Fruit fly (Drosophila melanogaster) whole organism, embryonic: ENCODE measurements around the gene Rad1.

Experiments used
- Bdp1 ChIP-seq: fragments of 200-800 bp; sonication (Bioruptor generic); optimal IDR thresholded peaks from 3 replicates; lab custom pipeline; 2016; ENCODE audit warnings: missing biosample characterization, missing genetic modification characterization
- CG10147 ChIP-seq: fragments of 200-800 bp; sonication (Bioruptor generic); optimal IDR thresholded peaks from 2 replicates; lab custom pipeline; 2019; ENCODE audit warnings: missing biosample characterization, mild to moderate bottlenecking, missing genetic modification characterization, moderate library complexity
- CG10462 ChIP-seq: fragments of 200-800 bp; sonication (Bioruptor generic); optimal IDR thresholded peaks from 2 replicates; lab custom pipeline; 2016; ENCODE audit warnings: missing biosample characterization, missing genetic modification characterization
- CG10565 ChIP-seq: fragments of 200-800 bp; sonication (Bioruptor generic); optimal IDR thresholded peaks from 3 replicates; lab custom pipeline; 2016; ENCODE audit warnings: missing biosample characterization, mild to moderate bottlenecking, missing genetic modification characterization
- CG10959 ChIP-seq: fragments of 200-800 bp; sonication (Bioruptor generic); IDR thresholded peaks from 2 replicates; pipeline ENCODE4 v1.3.6; 2022; ENCODE audit warnings: missing biosample characterization, missing genetic modification characterization
- CG12236 ChIP-seq: fragments of 200-800 bp; sonication (Bioruptor generic); optimal IDR thresholded peaks from 2 replicates; lab custom pipeline; 2016; ENCODE audit warnings: missing biosample characterization, missing genetic modification characterization
- CG12299 ChIP-seq: fragments of 200-800 bp; sonication (Bioruptor generic); optimal IDR thresholded peaks from 2 replicates; lab custom pipeline; 2018; ENCODE audit warnings: missing biosample characterization, mild to moderate bottlenecking, missing genetic modification characterization
- CG1603 ChIP-seq: fragments of 200-800 bp; sonication (Bioruptor generic); optimal IDR thresholded peaks from 2 replicates; lab custom pipeline; 2019; ENCODE audit warnings: missing biosample characterization, mild to moderate bottlenecking, missing genetic modification characterization, moderate library complexity
- CG17829 ChIP-seq: fragments of 200-800 bp; optimal IDR thresholded peaks from 2 replicates; lab custom pipeline; 2019; ENCODE audit warnings: missing biosample characterization, mild to moderate bottlenecking, missing genetic modification characterization, moderate library complexity
- CG18476 ChIP-seq: fragments of 200-800 bp; sonication (Bioruptor generic); optimal IDR thresholded peaks from 2 replicates; lab custom pipeline; 2016; ENCODE audit warnings: missing biosample characterization, mild to moderate bottlenecking, missing genetic modification characterization
- CG32772 ChIP-seq: fragments of 200-800 bp; sonication (Bioruptor generic); IDR thresholded peaks from 2 replicates; pipeline ENCODE4 v1.3.6; 2022; ENCODE audit warnings: missing biosample characterization, missing genetic modification characterization
- CG33557 ChIP-seq: fragments of 200-800 bp; sonication (Bioruptor generic); optimal IDR thresholded peaks from 2 replicates; lab custom pipeline; 2019; ENCODE audit warnings: missing biosample characterization, mild to moderate bottlenecking, missing genetic modification characterization, moderate library complexity
- CG42726 ChIP-seq: fragments of 200-800 bp; sonication (Bioruptor generic); IDR thresholded peaks from 2 replicates; pipeline ENCODE4 v1.3.6; 2022; ENCODE audit warnings: missing biosample characterization, missing genetic modification characterization; ENCODE audit not compliant: partially characterized antibody
- CG4328 ChIP-seq: fragments of 200-800 bp; sonication (Bioruptor generic); optimal IDR thresholded peaks from 3 replicates; lab custom pipeline; 2017; ENCODE audit warnings: missing biosample characterization, missing genetic modification reagents, missing genetic modification characterization
- CG6254 ChIP-seq: fragments of 200-800 bp; sonication (Bioruptor generic); optimal IDR thresholded peaks from 3 replicates; lab custom pipeline; 2017; ENCODE audit warnings: mild to moderate bottlenecking, missing biosample characterization, missing genetic modification reagents, missing genetic modification characterization
- CG7271 ChIP-seq: fragments of 200-800 bp; sonication (Bioruptor generic); optimal IDR thresholded peaks from 2 replicates; lab custom pipeline; 2018; ENCODE audit warnings: missing biosample characterization, mild to moderate bottlenecking, missing genetic modification characterization, moderate library complexity
- CG7786 ChIP-seq: fragments of 200-800 bp; sonication (Bioruptor generic); optimal IDR thresholded peaks from 2 replicates; lab custom pipeline; 2016; ENCODE audit warnings: missing biosample characterization, missing genetic modification characterization
- CG9797 ChIP-seq: fragments of 200-800 bp; sonication (Bioruptor generic); optimal IDR thresholded peaks from 3 replicates; lab custom pipeline; 2018; ENCODE audit warnings: missing biosample characterization, mild to moderate bottlenecking, missing genetic modification characterization
- CHES-1-like ChIP-seq: fragments of 200-800 bp; sonication (Bioruptor generic); optimal IDR thresholded peaks from 2 replicates; lab custom pipeline; 2016; ENCODE audit warnings: missing biosample characterization, missing genetic modification characterization
- Dip3 ChIP-seq: fragments of 200-800 bp; sonication (Bioruptor generic); optimal IDR thresholded peaks from 3 replicates; lab custom pipeline; 2016; ENCODE audit warnings: missing biosample characterization, missing genetic modification characterization
- Drgx ChIP-seq: fragments of 200-800 bp; sonication (Bioruptor generic); IDR thresholded peaks from 2 replicates; pipeline ENCODE4 v1.3.6; 2022; ENCODE audit warnings: missing biosample characterization, missing genetic modification characterization
- E2f1 ChIP-seq: fragments of 200-800 bp; sonication (Bioruptor generic); IDR thresholded peaks from 2 replicates; pipeline ENCODE4 v1.3.6; 2022; ENCODE audit warnings: missing biosample characterization, missing genetic modification characterization
- E2f2 ChIP-seq: fragments of 200-800 bp; sonication (Bioruptor generic); IDR thresholded peaks from 2 replicates; pipeline ENCODE4 v1.3.6; 2022; ENCODE audit warnings: missing biosample characterization, missing genetic modification characterization
- Eip74EF ChIP-seq, 2 experiments: fragments of 200-800 bp in 1 of 2; fragments of >200 bp in 1 of 2; sonication (Bioruptor generic) in 1 of 2; optimal IDR thresholded peaks; 2 replicates each; lab custom pipeline; 2017 to 2019; ENCODE audit warnings: missing biosample characterization in 2 of 2, missing genetic modification characterization in 2 of 2, mild to moderate bottlenecking in 1 of 2, moderate library complexity in 1 of 2
- HHEX ChIP-seq: fragments of 200-800 bp; sonication (Bioruptor generic); optimal IDR thresholded peaks from 3 replicates; lab custom pipeline; 2017; ENCODE audit warnings: missing biosample characterization, mild to moderate bottlenecking, missing genetic modification characterization, missing genetic modification reagents
- Kr ChIP-seq: fragments of 200-800 bp; sonication (Bioruptor generic); optimal IDR thresholded peaks from 2 replicates; lab custom pipeline; 2017; ENCODE audit warnings: missing biosample characterization, mild to moderate bottlenecking, missing genetic modification characterization
- MBD-R2 ChIP-seq: fragments of 200-800 bp; sonication (Bioruptor generic); IDR thresholded peaks from 2 replicates; pipeline ENCODE4 v1.3.6; 2022; ENCODE audit warnings: missing biosample characterization, missing genetic modification characterization
- Nf-YB ChIP-seq: fragments of 200-800 bp; sonication (Bioruptor generic); optimal IDR thresholded peaks from 3 replicates; lab custom pipeline; 2019; ENCODE audit warnings: missing biosample characterization, mild to moderate bottlenecking, missing genetic modification characterization, moderate library complexity
- Optix ChIP-seq: fragments of 200-800 bp; sonication (Bioruptor generic); IDR thresholded peaks from 3 replicates; pipeline ENCODE4 v1.3.6; 2022; ENCODE audit warnings: missing biosample characterization, missing genetic modification characterization
- PHDP ChIP-seq: fragments of 200-800 bp; sonication (Bioruptor generic); optimal IDR thresholded peaks from 3 replicates; lab custom pipeline; 2018; ENCODE audit warnings: missing biosample characterization, mild to moderate bottlenecking, missing genetic modification characterization, moderate library complexity
- Sin3A ChIP-seq: fragments of >200 bp; optimal IDR thresholded peaks from 2 replicates; lab custom pipeline; 2018
- Sox102F ChIP-seq: fragments of 200-800 bp; sonication (Bioruptor generic); optimal IDR thresholded peaks from 2 replicates; lab custom pipeline; 2018; ENCODE audit warnings: missing biosample characterization, mild to moderate bottlenecking, missing genetic modification characterization, moderate library complexity
- TFAM ChIP-seq: fragments of 200-800 bp; sonication (Bioruptor generic); optimal IDR thresholded peaks from 2 replicates; lab custom pipeline; 2017; ENCODE audit warnings: missing biosample characterization, missing genetic modification characterization, inconsistent platforms
- cad ChIP-seq: fragments of >200 bp; optimal IDR thresholded peaks from 2 replicates; lab custom pipeline; 2017; ENCODE audit warnings: missing biosample characterization, missing genetic modification characterization
- caup ChIP-seq: fragments of 200-800 bp; sonication (Bioruptor generic); optimal IDR thresholded peaks from 3 replicates; lab custom pipeline; 2017; ENCODE audit warnings: missing biosample characterization, mild to moderate bottlenecking, missing genetic modification characterization, moderate library complexity; ENCODE audit not compliant: severe bottlenecking
- croc ChIP-seq: fragments of 200-800 bp; sonication (Bioruptor generic); conservative IDR thresholded peaks from 3 replicates; pipeline ENCODE4 v1.3.6; 2022; ENCODE audit warnings: missing biosample characterization, missing genetic modification characterization
- emc ChIP-seq: fragments of 200-800 bp; sonication (Bioruptor generic); optimal IDR thresholded peaks from 2 replicates; lab custom pipeline; 2016; ENCODE audit warnings: missing biosample characterization, missing genetic modification characterization
- en ChIP-seq: fragments of 200-800 bp; sonication (Bioruptor generic); optimal IDR thresholded peaks from 2 replicates; lab custom pipeline; 2016; ENCODE audit warnings: missing biosample characterization, missing genetic modification characterization
- exex ChIP-seq: fragments of 200-800 bp; sonication (Bioruptor generic); optimal IDR thresholded peaks from 4 replicates; lab custom pipeline; 2018; ENCODE audit warnings: missing biosample characterization, mild to moderate bottlenecking, missing genetic modification characterization, moderate library complexity
- lab ChIP-seq: fragments of 200-800 bp; sonication (Bioruptor generic); optimal IDR thresholded peaks from 3 replicates; lab custom pipeline; 2017; ENCODE audit warnings: missing biosample characterization, missing genetic modification characterization, mild to moderate bottlenecking, moderate library complexity, missing genetic modification reagents
- luna ChIP-seq: fragments of 200-800 bp; sonication (Bioruptor generic); optimal IDR thresholded peaks from 2 replicates; lab custom pipeline; 2016; ENCODE audit warnings: missing biosample characterization, missing genetic modification characterization
- nau ChIP-seq: fragments of 200-800 bp; sonication (Bioruptor generic); optimal IDR thresholded peaks from 3 replicates; lab custom pipeline; 2017; ENCODE audit warnings: missing biosample characterization, mild to moderate bottlenecking, missing genetic modification characterization, missing genetic modification reagents
- org-1 ChIP-seq: fragments of 200-800 bp; sonication (Bioruptor generic); optimal IDR thresholded peaks from 2 replicates; lab custom pipeline; 2017; ENCODE audit warnings: missing biosample characterization, missing genetic modification characterization
- schlank ChIP-seq: fragments of 200-800 bp; sonication (Bioruptor generic); optimal IDR thresholded peaks from 2 replicates; lab custom pipeline; 2018; ENCODE audit warnings: missing biosample characterization, mild to moderate bottlenecking, missing genetic modification characterization
- sim ChIP-seq: fragments of 200-800 bp; sonication (Bioruptor generic); IDR thresholded peaks from 2 replicates; pipeline ENCODE4 v1.3.6; 2022; ENCODE audit warnings: missing biosample characterization, missing genetic modification characterization
- slou ChIP-seq: fragments of 200-800 bp; sonication (Bioruptor generic); optimal IDR thresholded peaks from 3 replicates; lab custom pipeline; 2016; ENCODE audit warnings: missing biosample characterization, missing genetic modification characterization
- tin ChIP-seq: fragments of 200-800 bp; sonication (Bioruptor generic); optimal IDR thresholded peaks from 3 replicates; lab custom pipeline; 2016; ENCODE audit warnings: missing biosample characterization, missing genetic modification characterization
- unpg ChIP-seq: fragments of 200-800 bp; sonication (Bioruptor generic); optimal IDR thresholded peaks from 3 replicates; lab custom pipeline; 2018; ENCODE audit warnings: missing biosample characterization, mild to moderate bottlenecking, missing genetic modification characterization, moderate library complexity
- vfl ChIP-seq: fragments of 200-800 bp; sonication (Bioruptor generic); optimal IDR thresholded peaks from 2 replicates; lab custom pipeline; 2016; ENCODE audit warnings: missing biosample characterization, missing genetic modification characterization
- vvl ChIP-seq: fragments of 200-800 bp; sonication (Bioruptor generic); IDR thresholded peaks from 2 replicates; pipeline ENCODE4 v1.3.6; 2022; ENCODE audit warnings: missing biosample characterization, missing genetic modification characterization
- wor ChIP-seq: fragments of 200-800 bp; sonication (Bioruptor generic); IDR thresholded peaks from 2 replicates; pipeline ENCODE4 v1.3.6; 2022; ENCODE audit warnings: missing biosample characterization, missing genetic modification characterization

The Rad1 gene

DNA sequence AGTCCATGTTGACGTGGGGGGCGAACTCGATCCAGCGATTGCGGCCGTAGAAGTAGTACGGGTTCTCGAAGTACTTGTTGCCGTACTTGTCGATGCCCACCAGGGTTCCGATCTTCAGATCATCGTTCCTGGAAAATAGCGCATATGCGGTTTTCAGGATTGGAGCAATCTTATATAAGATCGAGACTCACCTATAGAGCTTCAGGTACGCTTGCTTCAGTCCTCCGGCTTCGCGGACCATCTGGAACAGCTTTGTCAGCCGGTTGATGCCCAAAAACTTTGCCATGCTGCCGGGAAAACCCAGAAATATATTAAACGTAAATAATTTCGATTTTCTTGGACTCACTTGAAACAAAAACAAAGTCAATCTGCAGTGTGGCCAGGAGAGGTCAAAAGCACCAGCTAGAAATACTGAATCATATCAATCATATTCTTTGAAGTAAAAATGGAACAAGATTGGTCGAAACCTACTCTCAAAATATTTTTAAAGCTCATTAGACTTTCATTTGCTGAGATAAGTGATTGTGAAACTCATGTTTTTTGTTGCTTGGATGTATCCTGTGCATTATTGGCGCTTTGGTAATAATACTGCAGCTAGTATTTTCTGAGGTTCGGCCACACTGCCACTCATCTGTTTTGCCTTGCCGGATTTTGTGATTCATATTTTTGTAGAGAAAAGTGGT lies 5.0 kb upstream of the Rad1 start, which contains the start of the genes ND-B17.2 and Arpc5:
Gene ND-B17.2 (minus strand): TSS at position 504 of the 683 bp plus-strand sequence.
Gene Arpc5 (plus strand): TSS at position 624 of the 683 bp plus-strand sequence.
- TF ChIP-seq Dip3 (no peak), schlank (no peak), Bdp1 (GFP tag; lab: Kevin White, UChicago) (no peak), CG4328 (GFP tag; lab: Kevin White, UChicago) (no peak), Nf-YB (GFP tag; lab: Kevin White, UChicago) (no peak), cad (GFP tag; lab: Kevin White, UChicago) (no peak), CG18476 (GFP tag; lab: Kevin White, UChicago) (peak; percentile 6), Eip74EF (GFP tag; optimal IDR thresholded peaks at IDR 0.05; lab: Kevin White, UChicago) (no peak), E2f2 (peak; percentile 47; the same call in 1 of the 2 replicates), CG42726 (no peak), croc (no peak), CG7271 (no peak), nau (GFP tag; lab: Kevin White, UChicago) (no peak), Drgx (GFP tag; lab: Robert Waterston, UW) (no peak), vfl (GFP tag; lab: Kevin White, UChicago) (no peak), Optix (GFP tag; lab: Robert Waterston, UW) (no peak), CG10147 (GFP tag; lab: Kevin White, UChicago) (no peak), CG7786 (GFP tag; lab: Kevin White, UChicago) (no peak), CG17829 (peak; percentile 49), caup (no peak), en (GFP tag; lab: Kevin White, UChicago) (no peak), HHEX (GFP tag; lab: Kevin White, UChicago) (no peak), PHDP (tag; lab: Kevin White, UChicago) (no peak), CG10462 (GFP tag; lab: Kevin White, UChicago) (no peak), TFAM (GFP tag; lab: Kevin White, UChicago) (no peak), Sin3A (lab: Kevin White, UChicago) (peak; percentile 88), Sox102F (GFP tag; lab: Kevin White, UChicago) (no peak), MBD-R2 (GFP tag; lab: Robert Waterston, UW) (peak; percentile 89), CG1603 (tag; lab: Kevin White, UChicago) (peak; percentile 59), wor (GFP tag; lab: Robert Waterston, UW) (no peak), CG32772 (GFP tag; lab: Robert Waterston, UW) (no peak), CG12299 (tag; lab: Kevin White, UChicago) (no peak), tin (GFP tag; lab: Kevin White, UChicago) (no peak), CG10959 (no peak), CG12236 (GFP tag; lab: Kevin White, UChicago) (no peak), exex (tag; lab: Kevin White, UChicago) (no peak), Kr (no peak), CG33557 (GFP tag; lab: Kevin White, UChicago) (peak; percentile 7), unpg (GFP tag; lab: Kevin White, UChicago) (no peak), E2f1 (GFP tag; lab: Robert Waterston, UW) (no peak), CG10565 (no peak), CG9797 (GFP tag; lab: Kevin White, UChicago) (peak; percentile 93), CG6254 (no peak), org-1 (GFP tag; lab: Kevin White, UChicago) (no peak), sim (GFP tag; lab: Robert Waterston, UW) (no peak), emc (GFP tag; lab: Kevin White, UChicago) (no peak), slou (no peak), CHES-1-like (GFP tag; lab: Kevin White, UChicago) (peak; percentile 12), vvl (no peak), luna (GFP tag; lab: Kevin White, UChicago) (no peak), lab (GFP tag; lab: Kevin White, UChicago) (no peak)
